Worm (Caenorhabditis elegans) whole organism, L3 larva: Measurements from ENCODE around the gene npp-20.
A peak's percentile ranks its signal among the peaks of the same experiment; 100 is the strongest.

Source experiments
- R02D3.7 ChIP-seq: fragments of 150-350 bp; optimal IDR thresholded peaks from 2 replicates; lab custom pipeline; 2014; ENCODE audit warnings: missing biosample characterization, missing genetic modification characterization
- ZK546.5 ChIP-seq: sonication (generic microtip); optimal IDR thresholded peaks from 2 replicates; lab custom pipeline; 2017; ENCODE audit warnings: missing biosample characterization, missing genetic modification characterization
- aly-2 ChIP-seq: fragments of 150-350 bp; optimal IDR thresholded peaks from 2 replicates; lab custom pipeline; 2014; ENCODE audit warnings: missing biosample characterization, missing genetic modification characterization
- ama-1 ChIP-seq: fragments of 150-350 bp; optimal IDR thresholded peaks from 2 replicates; lab custom pipeline; 2018
- ceh-16 ChIP-seq: sonication (generic microtip); optimal IDR thresholded peaks from 2 replicates; lab custom pipeline; 2017; ENCODE audit warnings: missing biosample characterization, missing genetic modification characterization
- ceh-28 ChIP-seq: fragments of 150-350 bp; optimal IDR thresholded peaks from 2 replicates; lab custom pipeline; 2014; ENCODE audit warnings: missing biosample characterization, missing genetic modification reagents, missing genetic modification characterization
- ceh-82 ChIP-seq: fragments of 150-350 bp; optimal IDR thresholded peaks from 2 replicates; lab custom pipeline; 2014; ENCODE audit warnings: missing biosample characterization, missing genetic modification characterization
- ceh-9 ChIP-seq: sonication (generic microtip); optimal IDR thresholded peaks from 2 replicates; lab custom pipeline; 2018; ENCODE audit warnings: missing biosample characterization, missing genetic modification characterization
- daf-12 ChIP-seq: fragments of 150-350 bp; optimal IDR thresholded peaks from 2 replicates; lab custom pipeline; 2014; ENCODE audit warnings: missing biosample characterization, missing genetic modification reagents, missing genetic modification characterization
- egl-27 ChIP-seq: sonication (generic microtip); optimal IDR thresholded peaks from 4 replicates; lab custom pipeline; 2017; ENCODE audit warnings: missing biosample characterization, missing genetic modification reagents, missing genetic modification characterization
- egl-5 ChIP-seq: fragments of 150-350 bp; optimal IDR thresholded peaks from 2 replicates; lab custom pipeline; 2017; ENCODE audit warnings: missing biosample characterization, missing genetic modification reagents, missing genetic modification characterization, inconsistent platforms
- elt-1 ChIP-seq: fragments of 150-350 bp; optimal IDR thresholded peaks from 2 replicates; lab custom pipeline; 2014; ENCODE audit warnings: missing biosample characterization, missing genetic modification characterization
- elt-2 ChIP-seq: sonication (generic microtip); optimal IDR thresholded peaks from 2 replicates; lab custom pipeline; 2016; ENCODE audit warnings: missing genetic modification reagents, mild to moderate bottlenecking, missing genetic modification characterization, missing compliant biosample characterization
- elt-3 ChIP-seq, 3 experiments: fragments of 150-350 bp in 1 of 3; sonication (generic microtip) in 2 of 3; optimal IDR thresholded peaks; 2 replicates in 2 of 3; 4 replicates in 1 of 3; lab custom pipeline; 2014 to 2017; ENCODE audit warnings: missing biosample characterization in 3 of 3, missing genetic modification characterization in 3 of 3
- eor-1 ChIP-seq, 2 experiments: fragments of 150-350 bp; optimal IDR thresholded peaks; 2 replicates each; lab custom pipeline; 2014 to 2018; ENCODE audit warnings: missing biosample characterization in 2 of 2, missing genetic modification characterization in 2 of 2
- fkh-10 ChIP-seq: sonication (generic microtip); optimal IDR thresholded peaks from 2 replicates; lab custom pipeline; 2017; ENCODE audit warnings: missing biosample characterization, missing genetic modification reagents, missing genetic modification characterization
- fkh-2 ChIP-seq: fragments of 150-350 bp; optimal IDR thresholded peaks from 2 replicates; lab custom pipeline; 2014; ENCODE audit warnings: missing biosample characterization, missing genetic modification reagents, missing genetic modification characterization
- fos-1 ChIP-seq: fragments of 150-350 bp; optimal IDR thresholded peaks from 2 replicates; lab custom pipeline; 2014; ENCODE audit warnings: missing biosample characterization, missing genetic modification characterization
- hmg-11 ChIP-seq: sonication (generic microtip); optimal IDR thresholded peaks from 2 replicates; lab custom pipeline; 2016; ENCODE audit warnings: missing genetic modification characterization, missing compliant biosample characterization
- jun-1 ChIP-seq: fragments of 150-350 bp; optimal IDR thresholded peaks from 2 replicates; lab custom pipeline; 2014; ENCODE audit warnings: missing biosample characterization, missing genetic modification reagents, missing genetic modification characterization
- lin-15B ChIP-seq: fragments of 150-350 bp; optimal IDR thresholded peaks from 2 replicates; lab custom pipeline; 2014; ENCODE audit warnings: missing biosample characterization, missing genetic modification characterization
- lin-39 ChIP-seq: fragments of 150-350 bp; optimal IDR thresholded peaks from 2 replicates; lab custom pipeline; 2018; ENCODE audit warnings: missing biosample characterization, missing genetic modification reagents, missing genetic modification characterization
- lsy-12 ChIP-seq: sonication (generic microtip); optimal IDR thresholded peaks from 2 replicates; lab custom pipeline; 2016; ENCODE audit warnings: mild to moderate bottlenecking, missing genetic modification characterization, missing compliant biosample characterization
- mdl-1 ChIP-seq: fragments of 150-350 bp; optimal IDR thresholded peaks from 2 replicates; lab custom pipeline; 2014; ENCODE audit warnings: missing biosample characterization, missing genetic modification characterization
- mml-1 ChIP-seq: fragments of 150-350 bp; sonication (generic microtip); optimal IDR thresholded peaks from 3 replicates; lab custom pipeline; 2014; ENCODE audit warnings: missing biosample characterization, missing genetic modification characterization
- nfya-1 ChIP-seq: sonication (generic microtip); optimal IDR thresholded peaks from 2 replicates; lab custom pipeline; 2017; ENCODE audit warnings: missing genetic modification characterization, mild to moderate bottlenecking, missing compliant biosample characterization, antibody characterized with exemption, moderate library complexity; ENCODE audit not compliant: insufficient read depth
- nhr-11 ChIP-seq: fragments of 150-350 bp; optimal IDR thresholded peaks from 2 replicates; lab custom pipeline; 2014; ENCODE audit warnings: missing biosample characterization, missing genetic modification characterization
- nhr-12 ChIP-seq: fragments of 150-350 bp; optimal IDR thresholded peaks from 2 replicates; lab custom pipeline; 2014; ENCODE audit warnings: missing biosample characterization, missing genetic modification characterization
- nhr-23 ChIP-seq: fragments of 150-350 bp; optimal IDR thresholded peaks from 2 replicates; lab custom pipeline; 2014; ENCODE audit warnings: missing biosample characterization, missing genetic modification reagents, missing genetic modification characterization
- nhr-237 ChIP-seq: fragments of 150-350 bp; optimal IDR thresholded peaks from 2 replicates; lab custom pipeline; 2014; ENCODE audit warnings: missing biosample characterization, missing genetic modification characterization
- nhr-25 ChIP-seq: sonication (generic microtip); optimal IDR thresholded peaks from 2 replicates; lab custom pipeline; 2017; ENCODE audit warnings: missing biosample characterization, missing genetic modification characterization
- nhr-28 ChIP-seq: fragments of 150-350 bp; optimal IDR thresholded peaks from 2 replicates; lab custom pipeline; 2014; ENCODE audit warnings: missing biosample characterization, missing genetic modification characterization
- nhr-43 ChIP-seq: sonication (generic microtip); optimal IDR thresholded peaks from 2 replicates; lab custom pipeline; 2016; ENCODE audit warnings: mild to moderate bottlenecking, missing genetic modification characterization, missing compliant biosample characterization; ENCODE audit not compliant: poor library complexity, severe bottlenecking
- nhr-67 ChIP-seq: fragments of 150-350 bp; optimal IDR thresholded peaks from 2 replicates; lab custom pipeline; 2014; ENCODE audit warnings: missing biosample characterization, missing genetic modification characterization
- nhr-76 ChIP-seq: fragments of 150-350 bp; sonication (generic microtip); optimal IDR thresholded peaks from 5 replicates; lab custom pipeline; 2014; ENCODE audit warnings: missing biosample characterization, missing genetic modification characterization
- nhr-77 ChIP-seq: fragments of 150-350 bp; optimal IDR thresholded peaks from 2 replicates; lab custom pipeline; 2014; ENCODE audit warnings: missing biosample characterization, missing genetic modification characterization
- pha-4 ChIP-seq: fragments of 150-350 bp; optimal IDR thresholded peaks from 2 replicates; lab custom pipeline; 2014; ENCODE audit warnings: missing biosample characterization, missing genetic modification reagents, missing genetic modification characterization
- pqm-1 ChIP-seq: fragments of 150-350 bp; optimal IDR thresholded peaks from 2 replicates; lab custom pipeline; 2017; ENCODE audit warnings: missing biosample characterization, missing genetic modification characterization, inconsistent platforms
- sea-2 ChIP-seq: fragments of 150-350 bp; sonication (generic microtip); optimal IDR thresholded peaks from 4 replicates; lab custom pipeline; 2014; ENCODE audit warnings: missing biosample characterization, missing genetic modification reagents, missing genetic modification characterization
- skn-1 ChIP-seq: fragments of 150-350 bp; optimal IDR thresholded peaks from 2 replicates; lab custom pipeline; 2014; ENCODE audit warnings: missing biosample characterization, missing genetic modification characterization
- snpc-4 ChIP-seq: fragments of 150-350 bp; optimal IDR thresholded peaks from 2 replicates; lab custom pipeline; 2014; ENCODE audit warnings: missing biosample characterization, missing genetic modification characterization
- tbx-2 ChIP-seq: sonication (generic microtip); optimal IDR thresholded peaks from 2 replicates; lab custom pipeline; 2016; ENCODE audit warnings: mild to moderate bottlenecking, missing genetic modification characterization, missing compliant biosample characterization
- unc-39 ChIP-seq: sonication (generic microtip); optimal IDR thresholded peaks from 4 replicates; lab custom pipeline; 2017; ENCODE audit warnings: missing biosample characterization, missing genetic modification characterization
- unc-62 ChIP-seq: fragments of 150-350 bp; sonication (generic microtip); optimal IDR thresholded peaks from 4 replicates; lab custom pipeline; 2014; ENCODE audit warnings: missing biosample characterization, missing genetic modification reagents, missing genetic modification characterization
- zag-1 ChIP-seq: fragments of 150-350 bp; optimal IDR thresholded peaks from 2 replicates; lab custom pipeline; 2014; ENCODE audit warnings: missing biosample characterization, missing genetic modification characterization
- ztf-11 ChIP-seq: fragments of 150-350 bp; optimal IDR thresholded peaks from 2 replicates; lab custom pipeline; 2014; ENCODE audit warnings: missing biosample characterization, missing genetic modification characterization
- ztf-4 ChIP-seq: fragments of 150-350 bp; optimal IDR thresholded peaks from 2 replicates; lab custom pipeline; 2014; ENCODE audit warnings: missing biosample characterization, missing genetic modification characterization

npp-20 gene

ce11 chrIV:1455006-1455405, 40.8 kb downstream of the npp-20 start:
- TF ChIP-seq ztf-11 (tag; lab: Kevin White, UChicago) (no peak), ceh-9 (no peak), pqm-1 (tag; lab: Kevin White, UChicago) (peak; percentile 60), jun-1 (tag; lab: Kevin White, UChicago) (peak; percentile 5), nhr-237 (tag; lab: Kevin White, UChicago) (no peak), ama-1 (lab: Kevin White, UChicago) (peak; percentile 5), daf-12 (tag; lab: Kevin White, UChicago) (no peak), elt-3 (tag; optimal IDR thresholded peaks at IDR 0.05; lab: Kevin White, UChicago) (no peak), pha-4 (peak; percentile 41), elt-2 (tag; lab: Kevin White, UChicago) (peak; percentile 77), nhr-67 (tag; lab: Kevin White, UChicago) (no peak), skn-1 (peak; percentile 68), ceh-82 (tag; lab: Kevin White, UChicago) (no peak), lin-39 (tag; lab: Kevin White, UChicago) (peak; percentile 54)

- TF ChIP-seq lsy-12 (tag; lab: Kevin White, UChicago) (peak; percentile 31), nfya-1 (tag; lab: Kevin White, UChicago) (peak; percentile 22), nhr-12 (tag; lab: Kevin White, UChicago) (no peak), nhr-28 (tag; lab: Kevin White, UChicago) (no peak), nhr-77 (no peak), elt-1 (tag; lab: Kevin White, UChicago) (no peak), lin-39 (tag; lab: Kevin White, UChicago) (no peak), tbx-2 (tag; lab: Kevin White, UChicago) (no peak), R02D3.7 (tag; lab: Kevin White, UChicago) (no peak), pha-4 (peak; percentile 72), ceh-9 (no peak), egl-27 (tag; lab: Kevin White, UChicago) (no peak), fkh-2 (no peak), ceh-82 (tag; lab: Kevin White, UChicago) (no peak), ztf-11 (tag; lab: Kevin White, UChicago) (no peak), hmg-11 (tag; lab: Kevin White, UChicago) (no peak), ztf-4 (tag; lab: Kevin White, UChicago) (no peak), egl-5 (no peak), nhr-11 (no peak), elt-2 (tag; lab: Kevin White, UChicago) (peak; percentile 84), zag-1 (tag; lab: Kevin White, UChicago) (no peak), sea-2 (GFP tag; lab: Kevin White, UChicago) (no peak), aly-2 (no peak), unc-39 (no peak), daf-12 (tag; lab: Kevin White, UChicago) (no peak), nhr-76 (tag; lab: Kevin White, UChicago) (no peak), nhr-237 (tag; lab: Kevin White, UChicago) (no peak), unc-62 (GFP tag; lab: Kevin White, UChicago) (no peak), nhr-43 (tag; lab: Kevin White, UChicago) (peak; percentile 48), fkh-10 (GFP tag; lab: Kevin White, UChicago) (no peak), skn-1 (no peak), nhr-25 (peak; percentile 73), pqm-1 (tag; lab: Kevin White, UChicago) (peak; percentile 89), ama-1 (lab: Kevin White, UChicago) (peak; percentile 18), ceh-28 (tag; lab: Kevin White, UChicago) (no peak), mml-1 (tag; lab: Kevin White, UChicago) (peak; percentile 73), snpc-4 (no peak), jun-1 (tag; lab: Kevin White, UChicago) (peak; percentile 74), ZK546.5 (no peak), nhr-23 (tag; lab: Kevin White, UChicago) (peak; percentile 49), eor-1 (tag; optimal IDR thresholded peaks at IDR 0.05; lab: Kevin White, UChicago) (no peak), elt-3 (tag; optimal IDR thresholded peaks at IDR 0.05; lab: Kevin White, UChicago) (peak in 1 of 3 experiments; percentile 33), lin-15B (tag; lab: Kevin White, UChicago) (no peak), mdl-1 (tag; lab: Kevin White, UChicago) (peak; percentile 27), fos-1 (tag; lab: Kevin White, UChicago) (no peak), ceh-16 (tag; lab: Kevin White, UChicago) (no peak), nhr-67 (tag; lab: Kevin White, UChicago) (no peak)
These were observed 41.6 kb downstream of the npp-20 start for ce11 chrIV:1454194-1454593.
